Fruit fly (Drosophila melanogaster): ENCODE results near the gene cort.

- TF ChIP-seq kay (GFP tag; ENCODE audit: borderline replicate concordance) (no peak), Mnt (GFP tag; optimal IDR thresholded peaks at IDR 0.05) (no peak), cnc (optimal IDR thresholded peaks at IDR 0.05) (no peak), CG12768 (GFP tag; optimal IDR thresholded peaks at IDR 0.05) (no peak), CG33017 (tag; optimal IDR thresholded peaks at IDR 0.05) (no peak), tj (GFP tag; optimal IDR thresholded peaks at IDR 0.05) (no peak), CG7101 (tag; optimal IDR thresholded peaks at IDR 0.05) (no peak), CG1620 (GFP tag; optimal IDR thresholded peaks at IDR 0.05) (no peak), bab1 (GFP tag; optimal IDR thresholded peaks at IDR 0.05) (no peak), cic (GFP tag; optimal IDR thresholded peaks at IDR 0.05) (no peak), Clk (GFP tag; optimal IDR thresholded peaks at IDR 0.05) (no peak), CG7045 (GFP tag; optimal IDR thresholded peaks at IDR 0.05) (no peak), CG11617 (GFP tag; optimal IDR thresholded peaks at IDR 0.05) (no peak), Hr96 (GFP tag; optimal IDR thresholded peaks at IDR 0.05) (no peak)
Measured at dm6 chr2L:6716921-6717320, 40.5 kb upstream of the cort start.

All from whole organism, adult.